Worm (Caenorhabditis elegans) whole organism, L1 larva: ENCODE results near the gene C29F9.9.

ENCODE experiments used
- aha-1 ChIP-seq: fragments of 150-350 bp; optimal IDR thresholded peaks from 2 replicates; lab custom pipeline; 2014; ENCODE audit warnings: missing biosample characterization, missing genetic modification characterization
- hlh-4 ChIP-seq: sonication (generic microtip); optimal IDR thresholded peaks from 2 replicates; lab custom pipeline; 2016; ENCODE audit warnings: mild to moderate bottlenecking, missing genetic modification characterization, missing compliant biosample characterization
- nhr-237 ChIP-seq: fragments of 150-350 bp; optimal IDR thresholded peaks from 2 replicates; lab custom pipeline; 2014; ENCODE audit warnings: missing biosample characterization, missing genetic modification characterization
- unc-62 ChIP-seq: fragments of 150-350 bp; optimal IDR thresholded peaks from 2 replicates; lab custom pipeline; 2014; ENCODE audit warnings: missing biosample characterization, missing genetic modification reagents, missing genetic modification characterization

DNA sequence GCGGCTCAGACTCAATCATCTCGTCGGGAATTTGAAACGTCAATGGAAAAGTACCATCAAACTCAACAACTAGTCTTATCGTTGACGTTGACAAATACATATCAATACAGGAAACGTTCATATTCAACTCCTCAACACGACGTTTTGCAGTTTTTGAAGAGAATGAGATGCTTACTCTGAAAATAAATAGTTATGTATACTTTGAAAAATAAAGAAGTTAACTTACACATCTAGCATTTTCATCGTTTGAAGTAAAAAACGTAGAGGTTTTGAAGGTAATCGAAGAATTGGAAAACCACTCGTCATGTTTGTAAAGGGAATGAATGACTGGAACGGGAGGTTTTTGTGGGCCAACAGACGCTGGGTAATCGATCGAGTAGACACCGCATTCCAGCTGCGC, 42.2 kb upstream of the C29F9.9 start, which contains the start of gene fbxb-81:
- no peak for TF ChIP-seq nhr-237
- no peak for TF ChIP-seq aha-1 (tag; lab: Kevin White, UChicago)
- no peak for TF ChIP-seq unc-62 (GFP tag; lab: Kevin White, UChicago)
- TF ChIP-seq hlh-4 = no peak
